Fruit fly (Drosophila melanogaster) whole organism, larva: ENCODE results near the gene Sgs5bis.
A peak's percentile ranks its signal among the peaks of the same experiment; 100 is the strongest.

Source experiments
- noc ChIP-seq: fragments of 200-800 bp; sonication (Bioruptor generic); optimal IDR thresholded peaks from 3 replicates; lab custom pipeline; 2019; ENCODE audit warnings: missing biosample characterization, mild to moderate bottlenecking, missing genetic modification characterization, moderate library complexity

Sgs5bis gene

dm6 chr3R:17596236-17596635, 2.0 kb downstream of the Sgs5bis start, which contains the start of gene CG7606:
TSS of gene CG7606 (plus strand) at chr3R:17596536.
- no peak for TF ChIP-seq noc (tag; lab: Kevin White, UChicago)

- TF ChIP-seq noc (tag; lab: Kevin White, UChicago) = no peak
Measured at dm6 chr3R:17599695-17600094, 5.5 kb downstream of the Sgs5bis start.

dm6 chr3R:17601866-17602265, 7.7 kb downstream of the Sgs5bis start:
- TF ChIP-seq noc (tag; lab: Kevin White, UChicago) = no peak

dm6 chr3R:17602974-17603373, 8.8 kb downstream of the Sgs5bis start:
- no peak for TF ChIP-seq noc (tag; lab: Kevin White, UChicago)

dm6 chr3R:17603717-17604116, 9.5 kb downstream of the Sgs5bis start:
- TF ChIP-seq noc (tag; lab: Kevin White, UChicago) = no peak

- TF ChIP-seq noc (tag; lab: Kevin White, UChicago) = peak; percentile 34
Measured at dm6 chr3R:17604198-17604879, 10.2 kb downstream of the Sgs5bis start.

- TF ChIP-seq noc (tag; lab: Kevin White, UChicago) = no peak
Measured at dm6 chr3R:17604880-17605667, 10.9 kb downstream of the Sgs5bis start.

dm6 chr3R:17605872-17606271, 11.7 kb downstream of the Sgs5bis start, which contains the start of gene sll:
TSS of gene sll (plus strand) at chr3R:17606106.
- TF ChIP-seq noc (tag; lab: Kevin White, UChicago) = no peak

- no peak for TF ChIP-seq noc (tag; lab: Kevin White, UChicago)
Measured at dm6 chr3R:17609059-17609458, 14.9 kb downstream of the Sgs5bis start, which contains the start of gene CG14329. TSS of gene CG14329 (plus strand) at chr3R:17609359.

- no peak for TF ChIP-seq noc (tag; lab: Kevin White, UChicago)
Measured at dm6 chr3R:17611411-17611810, 17.2 kb downstream of the Sgs5bis start, which contains the start of gene Edg91. TSS of gene Edg91 (minus strand) at chr3R:17611511.

- no peak for TF ChIP-seq noc (tag; lab: Kevin White, UChicago)
Measured at dm6 chr3R:17611836-17612235, 17.6 kb downstream of the Sgs5bis start.

dm6 chr3R:17612587-17612986, 18.4 kb downstream of the Sgs5bis start, which contains the start of gene CG34281:
TSS of gene CG34281 (plus strand) at chr3R:17612887.
- TF ChIP-seq noc (tag; lab: Kevin White, UChicago) = no peak

dm6 chr3R:17613549-17613948, 19.4 kb downstream of the Sgs5bis start, which contains the start of gene CG14327:
TSS of gene CG14327 (plus strand) at chr3R:17613709.
- TF ChIP-seq noc (tag; lab: Kevin White, UChicago) = no peak

- no peak for TF ChIP-seq noc (tag; lab: Kevin White, UChicago)
Measured at dm6 chr3R:17615076-17615475, 20.9 kb downstream of the Sgs5bis start.

dm6 chr3R:17615746-17616145, 21.6 kb downstream of the Sgs5bis start:
- no peak for TF ChIP-seq noc (tag; lab: Kevin White, UChicago)

dm6 chr3R:17616541-17616940, 22.4 kb downstream of the Sgs5bis start:
- no peak for TF ChIP-seq noc (tag; lab: Kevin White, UChicago)
